Fruit fly (Drosophila melanogaster): ENCODE results near the gene Elo68beta.

Gene Elo68beta

dm6 chr3L:11074043-11074853 is 27.2 kb downstream of the Elo68beta start, which contains the start of the genes Pfdn2 and Noc1 (continued):
- TF ChIP-seq Jarid2 (GFP tag; optimal IDR thresholded peaks at IDR 0.05) = no peak
- TF ChIP-seq corto (GFP tag; optimal IDR thresholded peaks at IDR 0.05) = no peak
- no peak for TF ChIP-seq CkIIα-i1 (GFP tag; IDR thresholded peaks at IDR 0.05)
- no peak for TF ChIP-seq Camta (GFP tag; optimal IDR thresholded peaks at IDR 0.05)
- TF ChIP-seq CG17328 (GFP tag; IDR thresholded peaks at IDR 0.05) = peak; percentile 52
- peak; percentile 5 for TF ChIP-seq Sin3A (optimal IDR thresholded peaks at IDR 0.05)
- TF ChIP-seq CG4730 (GFP tag; IDR thresholded peaks at IDR 0.05) = no peak
- no peak for TF ChIP-seq dimm (GFP tag; IDR thresholded peaks at IDR 0.05)
- no peak for TF ChIP-seq pnt (GFP tag; optimal IDR thresholded peaks at IDR 0.05)
- TF ChIP-seq CG30403 (GFP tag; optimal IDR thresholded peaks at IDR 0.05) = peak; percentile 73
- TF ChIP-seq sqz (GFP tag; optimal IDR thresholded peaks at IDR 0.05) = no peak
- TF ChIP-seq toy (GFP tag; IDR thresholded peaks at IDR 0.05) = no peak
- TF ChIP-seq CG9876 (GFP tag; optimal IDR thresholded peaks at IDR 0.05) = no peak
- no peak for TF ChIP-seq CG4360 (GFP tag; IDR thresholded peaks at IDR 0.05)
- no peak for TF ChIP-seq Bdp1 (GFP tag; optimal IDR thresholded peaks at IDR 0.05)
- TF ChIP-seq Max (GFP tag; optimal IDR thresholded peaks at IDR 0.05) = peak; percentile 54
- TF ChIP-seq CG32767 (GFP tag; IDR thresholded peaks at IDR 0.05) = 0 out of 2 replicates have a peak, but pooled peaks have one; percentile 30
- peak; percentile 61 for TF ChIP-seq az2 (GFP tag; optimal IDR thresholded peaks at IDR 0.05)
- no peak for TF ChIP-seq CG12769 (tag; optimal IDR thresholded peaks at IDR 0.05)
- no peak for TF ChIP-seq sc (optimal IDR thresholded peaks at IDR 0.05)
- no peak for TF ChIP-seq sc (GFP tag; optimal IDR thresholded peaks at IDR 0.05)
- no peak for TF ChIP-seq pros (GFP tag; optimal IDR thresholded peaks at IDR 0.05)
- TF ChIP-seq Hr78 (GFP tag; optimal IDR thresholded peaks at IDR 0.05) = no peak
- no peak for TF ChIP-seq CG2129 (GFP tag; IDR thresholded peaks at IDR 0.05; ENCODE audit: partially characterized antibody)
- no peak for TF ChIP-seq Spps (tag; optimal IDR thresholded peaks at IDR 0.05)
- TF ChIP-seq tup (GFP tag; optimal IDR thresholded peaks at IDR 0.05) = no peak
- TF ChIP-seq CG8924 (tag; optimal IDR thresholded peaks at IDR 0.05) = peak; percentile 50
- no peak for TF ChIP-seq Mad (GFP tag; optimal IDR thresholded peaks at IDR 0.05)
- no peak for TF ChIP-seq CG15514 (GFP tag; optimal IDR thresholded peaks at IDR 0.05)
- TF ChIP-seq MBD-R2 (GFP tag; IDR thresholded peaks at IDR 0.05) = peak; percentile 34; the same call in 1 of the 2 replicates
- no peak for TF ChIP-seq CG13296 (GFP tag; optimal IDR thresholded peaks at IDR 0.05)
- TF ChIP-seq pfk (GFP tag; optimal IDR thresholded peaks at IDR 0.05) = no peak
- no peak for TF ChIP-seq CG16813 (GFP tag; IDR thresholded peaks at IDR 0.05; ENCODE audit: partially characterized antibody)
- no peak for TF ChIP-seq ash1 (GFP tag; optimal IDR thresholded peaks at IDR 0.05)
- TF ChIP-seq CG17361 (GFP tag; IDR thresholded peaks at IDR 0.05) = no peak; the same call in 1 of the 3 replicates
- no peak for TF ChIP-seq slp2 (GFP tag; optimal IDR thresholded peaks at IDR 0.05)
- peak; percentile 53; the same call in 1 of the 2 replicates for TF ChIP-seq Ada2b (GFP tag; IDR thresholded peaks at IDR 0.05)
- peak; percentile 78 for TF ChIP-seq CG2712 (tag; optimal IDR thresholded peaks at IDR 0.05)
- TF ChIP-seq Hr39 (optimal IDR thresholded peaks at IDR 0.05) = no peak
- peak; percentile 60; the same call in 1 of the 2 replicates for TF ChIP-seq al (GFP tag; IDR thresholded peaks at IDR 0.05)
- TF ChIP-seq Dip2 (GFP tag; IDR thresholded peaks at IDR 0.05) = no peak
- TF ChIP-seq lmd (GFP tag; IDR thresholded peaks at IDR 0.05) = peak; percentile 49
- no peak for TF ChIP-seq CG4707 (GFP tag; optimal IDR thresholded peaks at IDR 0.05)
- no peak for TF ChIP-seq Blimp-1 (GFP tag; optimal IDR thresholded peaks at IDR 0.05)
- TF ChIP-seq zen2 (GFP tag; IDR thresholded peaks at IDR 0.05; ENCODE audit: partially characterized antibody) = no peak
- no peak for TF ChIP-seq CG16863 (GFP tag; optimal IDR thresholded peaks at IDR 0.05)
- peak; percentile 55 for TF ChIP-seq CG1602 (GFP tag; optimal IDR thresholded peaks at IDR 0.05)
- no peak for TF ChIP-seq Oaz (GFP tag; IDR thresholded peaks at IDR 0.05)
- peak; percentile 53 for TF ChIP-seq ewg (GFP tag; optimal IDR thresholded peaks at IDR 0.05)
- TF ChIP-seq Hand (GFP tag; optimal IDR thresholded peaks at IDR 0.05) = no peak
